Worm (Caenorhabditis elegans) whole organism, midembryonic: ENCODE data around the gene rpl-39.

Experiments used
- T22C8.4 ChIP-seq: fragments of 200-800 bp; sonication (Bioruptor generic); IDR thresholded peaks from 2 replicates; pipeline ENCODE4 v1.3.6; 2022; ENCODE audit warnings: missing genetic modification characterization, missing compliant biosample characterization
- cog-1 ChIP-seq: sonication (generic microtip); optimal IDR thresholded peaks from 2 replicates; lab custom pipeline; 2016; ENCODE audit warnings: missing genetic modification characterization, missing compliant biosample characterization
- flt-1 ChIP-seq: fragments of 200-800 bp; sonication (Bioruptor generic); IDR thresholded peaks from 2 replicates; pipeline ENCODE4 v1.3.6; 2022; ENCODE audit warnings: missing genetic modification characterization, missing compliant biosample characterization
- klf-2 ChIP-seq: fragments of 200-800 bp; sonication (Bioruptor generic); conservative IDR thresholded peaks from 2 replicates; pipeline ENCODE4 v1.3.6; 2022; ENCODE audit warnings: missing genetic modification reagents, missing genetic modification characterization, missing compliant biosample characterization
- med-1 ChIP-seq: sonication (generic microtip); optimal IDR thresholded peaks from 2 replicates; lab custom pipeline; 2017; ENCODE audit warnings: missing genetic modification characterization, mild to moderate bottlenecking, missing compliant biosample characterization, antibody characterized with exemption, missing genetic modification reagents; ENCODE audit not compliant: insufficient read depth
- ref-1 ChIP-seq: fragments of 200-800 bp; sonication (Bioruptor generic); conservative IDR thresholded peaks from 2 replicates; pipeline ENCODE4 v1.3.6; 2022; ENCODE audit warnings: missing genetic modification reagents, missing genetic modification characterization, missing compliant biosample characterization
- tab-1 ChIP-seq: fragments of 200-800 bp; sonication (Bioruptor generic); IDR thresholded peaks from 2 replicates; pipeline ENCODE4 v1.3.6; 2022; ENCODE audit warnings: missing genetic modification characterization, missing compliant biosample characterization
- ztf-23 ChIP-seq: fragments of 200-800 bp; sonication (Bioruptor generic); IDR thresholded peaks from 2 replicates; pipeline ENCODE4 v1.3.6; 2022; ENCODE audit warnings: missing genetic modification reagents, missing genetic modification characterization, missing compliant biosample characterization
- ztf-29 ChIP-seq: fragments of 200-800 bp; sonication (Bioruptor generic); IDR thresholded peaks from 2 replicates; pipeline ENCODE4 v1.3.6; 2022; ENCODE audit warnings: missing genetic modification reagents, missing genetic modification characterization, missing compliant biosample characterization

- TF ChIP-seq tab-1 (GFP tag; lab: Robert Waterston, UW) = no peak
- no peak for TF ChIP-seq ztf-29
- no peak for TF ChIP-seq ztf-23 (GFP tag; lab: Robert Waterston, UW)
- TF ChIP-seq klf-2 (GFP tag; lab: Robert Waterston, UW) = no peak
- no peak for TF ChIP-seq flt-1 (GFP tag; lab: Robert Waterston, UW)
- no peak for TF ChIP-seq cog-1 (tag; lab: Kevin White, UChicago)
- no peak for TF ChIP-seq T22C8.4 (GFP tag; lab: Robert Waterston, UW)
- no peak for TF ChIP-seq med-1 (GFP tag; lab: Kevin White, UChicago)
- TF ChIP-seq ref-1 (GFP tag; lab: Robert Waterston, UW) = no peak
These were observed 38.7 kb upstream of the rpl-39 start, which contains the start of gene ZK742.6 for ce11 chrV:7814601-7815000.
